Worm (Caenorhabditis elegans): ENCODE measurements around the gene C01B10.11.

Gene C01B10.11

ce11 chrIV:6657519-6658031 is at the start of gene C01B10.11:
Gene C01B10.11, plus strand, starts transcription at chrIV:6657981.
- TF ChIP-seq nhr-77 (tag; optimal IDR thresholded peaks at IDR 0.05) (no peak), unc-39 (tag; optimal IDR thresholded peaks at IDR 0.05) (no peak), sma-9 (GFP tag; optimal IDR thresholded peaks at IDR 0.05) (peak; percentile 15), sma-9 (tag; optimal IDR thresholded peaks at IDR 0.05) (no peak), fos-1 (tag; optimal IDR thresholded peaks at IDR 0.05) (peak; percentile 47), nhr-21 (tag; optimal IDR thresholded peaks at IDR 0.05) (peak; percentile 28), dmd-4 (tag; optimal IDR thresholded peaks at IDR 0.05) (no peak), sma-3 (GFP tag; optimal IDR thresholded peaks at IDR 0.05) (peak; percentile 51), blmp-1 (tag; optimal IDR thresholded peaks at IDR 0.05; ENCODE audit: insufficient read depth) (peak; percentile 22), unc-62 (GFP tag; optimal IDR thresholded peaks at IDR 0.05) (no peak)

DNA sequence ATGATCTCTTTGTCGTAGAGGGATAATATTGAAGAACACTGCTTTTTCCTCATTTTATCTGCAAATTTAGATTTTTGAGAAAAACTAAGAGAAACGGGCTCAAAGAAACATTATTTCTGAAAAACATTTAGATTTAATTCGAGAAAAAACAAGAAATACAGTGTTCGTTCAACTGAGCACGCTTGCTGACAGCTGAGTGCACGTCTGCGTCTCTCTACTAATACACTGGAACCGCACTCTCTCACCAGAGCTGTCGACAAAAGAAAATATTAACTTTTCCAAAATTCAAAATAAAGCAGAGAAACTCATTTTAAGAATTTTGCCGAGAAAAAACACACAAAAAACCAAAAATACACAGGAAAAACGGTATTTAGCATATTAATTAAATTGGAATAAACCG is 44.5 kb upstream of the C01B10.11 start, which contains the start of gene drh-1:
Gene drh-1 (minus strand): TSS at position 58 of the 400 bp plus-strand sequence.
- TF ChIP-seq lin-11 (tag; optimal IDR thresholded peaks at IDR 0.05) (no peak), C34F6.9 (tag; optimal IDR thresholded peaks at IDR 0.05) (peak; percentile 51), lsy-2 (tag; optimal IDR thresholded peaks at IDR 0.05) (peak in 1 of 2 experiments; percentile 64)

ce11 chrIV:6618607-6619006 is 39.2 kb upstream of the C01B10.11 start:
- TF ChIP-seq crh-2 (tag; optimal IDR thresholded peaks at IDR 0.05) = peak; percentile 22
- TF ChIP-seq F13H6.1 (tag; optimal IDR thresholded peaks at IDR 0.05) = no peak
- no peak for TF ChIP-seq alr-1 (tag; optimal IDR thresholded peaks at IDR 0.05)
- peak in 1 of 2 experiments; percentile 18 for TF ChIP-seq lsy-2 (tag; optimal IDR thresholded peaks at IDR 0.05)
- no peak for TF ChIP-seq elt-3 (tag; optimal IDR thresholded peaks at IDR 0.05)
- peak; percentile 38 for TF ChIP-seq unc-55 (GFP tag; optimal IDR thresholded peaks at IDR 0.05)
- TF ChIP-seq skn-1 (tag; optimal IDR thresholded peaks at IDR 0.05) = no peak
- no peak for TF ChIP-seq nhr-12 (tag; optimal IDR thresholded peaks at IDR 0.05)
- TF ChIP-seq mab-5 (tag; optimal IDR thresholded peaks at IDR 0.05) = no peak
- TF ChIP-seq fos-1 (tag; optimal IDR thresholded peaks at IDR 0.05) = peak; percentile 22
- TF ChIP-seq nhr-21 (tag; optimal IDR thresholded peaks at IDR 0.05) = no peak
- TF ChIP-seq lin-11 (tag; optimal IDR thresholded peaks at IDR 0.05) = no peak
- TF ChIP-seq peb-1 (tag; optimal IDR thresholded peaks at IDR 0.05) = no peak
- no peak for TF ChIP-seq snpc-4 (tag; optimal IDR thresholded peaks at IDR 0.05)
- TF ChIP-seq nhr-77 (tag; optimal IDR thresholded peaks at IDR 0.05) = no peak
- TF ChIP-seq ama-1 (optimal IDR thresholded peaks at IDR 0.05) = no peak
- peak; percentile 52 for TF ChIP-seq nhr-129 (tag; optimal IDR thresholded peaks at IDR 0.05)
- TF ChIP-seq aly-2 (tag; optimal IDR thresholded peaks at IDR 0.05) = no peak
- no peak for TF ChIP-seq mbf-1 (tag; optimal IDR thresholded peaks at IDR 0.05)
- TF ChIP-seq unc-62 (GFP tag; optimal IDR thresholded peaks at IDR 0.05) = no peak
- TF ChIP-seq gmeb-1 (tag; optimal IDR thresholded peaks at IDR 0.05) = peak; percentile 11
- no peak for TF ChIP-seq lin-13 (GFP tag; optimal IDR thresholded peaks at IDR 0.05)
- TF ChIP-seq zag-1 (tag; optimal IDR thresholded peaks at IDR 0.05) = no peak
- TF ChIP-seq nhr-11 (tag; optimal IDR thresholded peaks at IDR 0.05) = no peak

- TF ChIP-seq ama-1 (optimal IDR thresholded peaks at IDR 0.05) (no peak), nhr-12 (tag; optimal IDR thresholded peaks at IDR 0.05) (no peak), ztf-1 (GFP tag; conservative IDR thresholded peaks at IDR 0.05) (no peak), elt-3 (tag; optimal IDR thresholded peaks at IDR 0.05) (no peak), unc-39 (tag; optimal IDR thresholded peaks at IDR 0.05) (no peak), Y55F3AM.14 (GFP tag; optimal IDR thresholded peaks at IDR 0.05) (no peak), sma-3 (GFP tag; optimal IDR thresholded peaks at IDR 0.05) (no peak), gmeb-1 (tag; optimal IDR thresholded peaks at IDR 0.05) (no peak), zag-1 (tag; optimal IDR thresholded peaks at IDR 0.05) (no peak), lin-11 (tag; optimal IDR thresholded peaks at IDR 0.05) (no peak), nhr-237 (tag; optimal IDR thresholded peaks at IDR 0.05) (no peak)
These were observed 36.5 kb upstream of the C01B10.11 start, which contains the start of gene C01B10.3 for ce11 chrIV:6621252-6621651. Gene C01B10.3, minus strand, starts transcription at chrIV:6621352.

DNA sequence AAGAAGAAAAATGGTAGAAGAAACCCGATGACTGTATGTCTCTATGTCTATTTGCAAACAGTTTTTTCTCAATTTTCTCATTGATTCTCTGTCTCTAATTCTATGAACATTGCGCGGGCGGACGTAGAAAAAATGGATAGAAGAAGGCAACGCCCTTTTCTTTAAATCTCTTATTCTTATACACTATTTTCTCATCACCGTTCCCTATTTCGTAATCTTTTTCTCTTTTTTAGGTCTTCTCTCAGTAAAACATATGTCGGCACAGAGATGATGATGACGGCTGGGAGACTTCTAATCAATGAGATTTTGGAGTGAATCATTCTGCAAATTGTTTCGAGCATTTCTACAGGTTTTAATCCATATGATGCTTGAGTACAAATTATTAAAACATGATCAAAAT is 35.6 kb upstream of the C01B10.11 start:
- TF ChIP-seq nhr-21 (tag; optimal IDR thresholded peaks at IDR 0.05) (peak; percentile 22), ZK546.5 (tag; optimal IDR thresholded peaks at IDR 0.05) (no peak), sma-3 (GFP tag; optimal IDR thresholded peaks at IDR 0.05) (peak; percentile 52), gmeb-1 (tag; optimal IDR thresholded peaks at IDR 0.05) (peak; percentile 41), skn-1 (tag; optimal IDR thresholded peaks at IDR 0.05) (no peak), sem-4 (tag; optimal IDR thresholded peaks at IDR 0.05) (no peak), unc-39 (tag; optimal IDR thresholded peaks at IDR 0.05) (no peak), F13H6.1 (tag; optimal IDR thresholded peaks at IDR 0.05) (no peak), snpc-4 (tag; optimal IDR thresholded peaks at IDR 0.05) (no peak), blmp-1 (tag; optimal IDR thresholded peaks at IDR 0.05; ENCODE audit: insufficient read depth) (peak; percentile 11), fos-1 (tag; optimal IDR thresholded peaks at IDR 0.05) (peak; percentile 66), nhr-25 (tag; optimal IDR thresholded peaks at IDR 0.05) (peak; percentile 35)
